Worm (Caenorhabditis elegans): Measurements from ENCODE around the gene F43C1.7.

DNA sequence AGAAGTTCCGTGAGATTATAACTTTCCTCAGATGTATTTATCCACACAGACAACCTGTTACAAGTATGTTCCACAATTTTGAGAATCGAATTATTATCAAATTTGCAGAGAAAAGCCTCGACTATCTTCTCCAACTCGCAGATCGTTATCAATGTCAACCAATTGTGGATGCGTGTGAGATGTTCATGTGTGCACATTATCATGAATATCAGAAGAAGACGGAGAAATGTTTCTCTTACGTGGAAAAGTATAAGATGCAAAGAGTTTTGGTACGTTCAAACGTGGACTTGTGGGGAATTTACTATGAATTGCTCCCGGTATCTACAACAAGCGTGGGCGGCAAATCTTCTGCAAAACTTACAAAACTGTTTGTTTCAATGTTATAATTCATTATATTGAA, 28.7 kb upstream of the F43C1.7 start:
- TF ChIP-seq sptf-1 (tag; optimal IDR thresholded peaks at IDR 0.05) (no peak), elt-3 (tag; optimal IDR thresholded peaks at IDR 0.05) (no peak), ceh-39 (tag; optimal IDR thresholded peaks at IDR 0.05) (no peak), ces-1 (GFP tag; optimal IDR thresholded peaks at IDR 0.05) (no peak), unc-39 (tag; optimal IDR thresholded peaks at IDR 0.05) (no peak), blmp-1 (tag; optimal IDR thresholded peaks at IDR 0.05) (no peak), elt-1 (tag; optimal IDR thresholded peaks at IDR 0.05; ENCODE audit: borderline replicate concordance, insufficient read depth) (no peak), ztf-11 (tag; optimal IDR thresholded peaks at IDR 0.05) (no peak), lin-32 (GFP tag; optimal IDR thresholded peaks at IDR 0.05) (no peak), nhr-237 (tag; optimal IDR thresholded peaks at IDR 0.05) (no peak), nhr-28 (tag; optimal IDR thresholded peaks at IDR 0.05) (no peak)
